Worm (Caenorhabditis elegans): ENCODE data around the gene spp-29.

DNA sequence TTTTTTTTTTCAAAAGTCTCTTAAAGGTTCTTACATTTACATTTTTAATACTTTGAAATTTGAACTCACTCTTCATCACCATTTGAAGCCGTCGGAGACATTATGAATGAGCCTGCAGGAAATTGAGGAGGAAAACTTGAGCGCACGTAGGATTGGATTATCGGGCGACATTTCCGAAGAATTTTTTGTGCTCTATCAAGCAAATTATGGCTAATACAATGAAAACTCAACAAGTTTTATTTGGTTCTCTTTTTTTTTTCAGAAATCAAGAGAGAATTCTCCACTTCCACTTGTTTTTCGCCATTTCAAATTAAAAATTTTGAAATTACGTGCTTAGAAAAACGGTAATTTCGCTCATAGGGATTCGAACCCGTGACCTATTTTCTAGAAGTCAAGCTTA is 29.0 kb downstream of the spp-29 start, which contains the start of gene F59A1.12:
- TF ChIP-seq tab-1 (GFP tag; IDR thresholded peaks at IDR 0.05) = no peak
- no peak for TF ChIP-seq T22C8.4 (GFP tag; IDR thresholded peaks at IDR 0.05)
- TF ChIP-seq flt-1 (GFP tag; IDR thresholded peaks at IDR 0.05) = no peak
- TF ChIP-seq ztf-29 (GFP tag; IDR thresholded peaks at IDR 0.05) = no peak
- no peak for TF ChIP-seq med-1 (GFP tag; optimal IDR thresholded peaks at IDR 0.05; ENCODE audit: insufficient read depth)
- TF ChIP-seq ztf-23 (GFP tag; IDR thresholded peaks at IDR 0.05) = no peak

Data from whole organism, midembryonic.